Worm (Caenorhabditis elegans): Measurements from ENCODE around the gene dhs-24.

dhs-24 gene

DNA sequence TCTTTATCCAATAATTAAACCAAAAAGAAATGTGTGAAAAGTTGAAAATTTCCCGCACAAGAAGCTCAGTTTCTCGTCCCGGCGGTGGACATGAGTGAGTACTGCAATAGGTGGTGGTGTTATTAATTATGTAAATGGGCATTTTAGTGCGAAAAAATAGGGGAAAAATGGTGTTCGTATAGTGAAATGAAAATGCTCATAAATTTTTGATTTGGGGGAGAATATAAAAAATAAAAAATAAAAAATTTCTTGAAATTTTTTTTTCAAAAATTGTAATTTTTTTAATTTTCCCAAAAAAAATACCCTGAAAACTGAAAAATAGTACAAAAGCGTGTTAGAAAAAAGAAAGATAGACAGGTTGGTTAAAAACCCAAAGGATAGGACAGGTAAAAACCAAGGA lies 51.2 kb downstream of the dhs-24 start, which contains the start of gene gly-4:
Gene gly-4 (minus strand): TSS at position 101 of the 400 bp plus-strand sequence.
- no peak for TF ChIP-seq cnd-1 (tag; optimal IDR thresholded peaks at IDR 0.05)

Measured in whole organism, mixed stage, embryonic.